Fruit fly (Drosophila melanogaster) S2 (cell line): ENCODE data around the gene Gr8a.

Experiments
- CG8478 ChIP-seq: fragments of >200 bp; optimal IDR thresholded peaks from 2 replicates; lab custom pipeline; 2018
- CTCF ChIP-seq, 2 experiments: fragments of >200 bp; optimal IDR thresholded peaks; 2 replicates each; lab custom pipeline; 2018

The Gr8a gene

dm6 chrX:9266082-9266481, 39.1 kb downstream of the Gr8a start:
- TF ChIP-seq CTCF (optimal IDR thresholded peaks at IDR 0.05; lab: Kevin White, UChicago) (no peak), CG8478 (no peak)

DNA sequence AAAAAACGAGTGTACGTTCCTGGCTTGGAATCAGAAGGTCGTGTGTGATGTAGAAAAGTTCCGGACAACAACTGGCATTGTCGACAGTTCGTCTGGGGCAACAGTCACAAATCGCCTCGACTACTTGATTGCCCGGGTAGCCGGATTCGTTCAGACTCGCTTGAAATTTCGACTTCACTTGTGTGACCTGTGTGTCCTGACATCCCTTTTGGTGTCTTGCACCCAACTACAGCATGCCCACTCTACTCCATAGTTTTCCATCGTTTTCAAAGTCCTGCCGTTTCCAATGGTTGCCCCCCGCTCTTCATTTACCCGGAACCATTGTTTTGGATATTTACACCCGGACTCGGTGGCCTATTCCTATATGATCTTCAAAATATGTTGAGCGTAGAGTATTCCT, 40.7 kb downstream of the Gr8a start, which contains the start of gene Erk7:
Gene Erk7 (minus strand): TSS at position 101 of the 400 bp plus-strand sequence.
- no peak for TF ChIP-seq CG8478
- TF ChIP-seq CTCF (optimal IDR thresholded peaks at IDR 0.05; lab: Kevin White, UChicago): no peak

- TF ChIP-seq CTCF (optimal IDR thresholded peaks at IDR 0.05; lab: Kevin White, UChicago) (no peak), CG8478 (no peak)
These were observed 42.9 kb downstream of the Gr8a start, which contains the start of gene CG17440 for dm6 chrX:9269825-9270224. TSS of gene CG17440 (minus strand) at chrX:9269925.

dm6 chrX:9272830-9273507, 46.0 kb downstream of the Gr8a start, which contains the start of the genes Cfp1 and Aladin:
TSS of gene Cfp1 (minus strand) at chrX:9272960.
TSS of gene Aladin (plus strand) at chrX:9273413.
- TF ChIP-seq CG8478 (no peak), CTCF (optimal IDR thresholded peaks at IDR 0.05; lab: Kevin White, UChicago) (no peak)
